Fruit fly (Drosophila melanogaster): Measurements from ENCODE around the gene Aplip1.

Gene Aplip1

dm6 chr3L:1247627-1248295, 51.6 kb downstream of the Aplip1 start, which contains the start of the genes Psf1 and Sac1 (continued):
- TF ChIP-seq pita (GFP tag; optimal IDR thresholded peaks at IDR 0.05) (no peak), CG11560 (tag; IDR thresholded peaks at IDR 0.05) (no peak), CG30403 (GFP tag; optimal IDR thresholded peaks at IDR 0.05) (peak; percentile 64), CG1024 (GFP tag; IDR thresholded peaks at IDR 0.05) (no peak), CG17385 (GFP tag; optimal IDR thresholded peaks at IDR 0.05) (peak; percentile 79), CG1233 (GFP tag; optimal IDR thresholded peaks at IDR 0.05) (no peak), croc (GFP tag; conservative IDR thresholded peaks at IDR 0.05) (no peak), TFAM (GFP tag; optimal IDR thresholded peaks at IDR 0.05) (no peak), CG11723 (GFP tag; optimal IDR thresholded peaks at IDR 0.05) (no peak), Ravus (GFP tag; IDR thresholded peaks at IDR 0.05) (no peak), CkIIα-i1 (GFP tag; IDR thresholded peaks at IDR 0.05) (no peak), Dad (GFP tag; optimal IDR thresholded peaks at IDR 0.05) (peak; percentile 46), tna (GFP tag; IDR thresholded peaks at IDR 0.05; ENCODE audit: partially characterized antibody) (peak; percentile 60), ems (GFP tag; optimal IDR thresholded peaks at IDR 0.05) (no peak), sima (GFP tag; optimal IDR thresholded peaks at IDR 0.05) (no peak), ap (GFP tag; IDR thresholded peaks at IDR 0.05) (no peak), pzg (GFP tag; optimal IDR thresholded peaks at IDR 0.05) (peak; percentile 77), CG2875 (GFP tag; optimal IDR thresholded peaks at IDR 0.05) (no peak), CG9437 (GFP tag; optimal IDR thresholded peaks at IDR 0.05) (peak; percentile 50), CG4328 (GFP tag; optimal IDR thresholded peaks at IDR 0.05) (no peak), crp (GFP tag; optimal IDR thresholded peaks at IDR 0.05) (peak in 1 of 2 experiments; percentile 12), Dip2 (GFP tag; IDR thresholded peaks at IDR 0.05) (no peak), E2f2 (GFP tag; IDR thresholded peaks at IDR 0.05) (0 out of 2 replicates have a peak, but pooled peaks have one; percentile 15), CG8765 (GFP tag; IDR thresholded peaks at IDR 0.05) (0 out of 2 replicates have a peak, but pooled peaks have one; percentile 36), salm (tag; optimal IDR thresholded peaks at IDR 0.05) (no peak), nerfin-1 (tag; optimal IDR thresholded peaks at IDR 0.05) (peak; percentile 50), CG6254 (GFP tag; optimal IDR thresholded peaks at IDR 0.05) (no peak), dan (GFP tag; IDR thresholded peaks at IDR 0.05) (no peak), CG5180 (GFP tag; optimal IDR thresholded peaks at IDR 0.05) (no peak), knrl (GFP tag; IDR thresholded peaks at IDR 0.05; ENCODE audit: partially characterized antibody) (peak; percentile 93), lov (optimal IDR thresholded peaks at IDR 0.05) (no peak), lov (GFP tag; IDR thresholded peaks at IDR 0.05) (no peak), dimm (GFP tag; IDR thresholded peaks at IDR 0.05) (no peak), Chrac-16 (GFP tag; optimal IDR thresholded peaks at IDR 0.05) (peak; percentile 51), Mad (GFP tag; optimal IDR thresholded peaks at IDR 0.05) (peak; percentile 17), CG9727 (GFP tag; optimal IDR thresholded peaks at IDR 0.05) (peak; percentile 46), CG2202 (tag; optimal IDR thresholded peaks at IDR 0.05) (no peak), grn (GFP tag; optimal IDR thresholded peaks at IDR 0.05) (no peak), Ada2b (GFP tag; IDR thresholded peaks at IDR 0.05) (no peak; the same call in 1 of the 2 replicates), Dp (GFP tag; optimal IDR thresholded peaks at IDR 0.05) (no peak), MBD-R2 (GFP tag; IDR thresholded peaks at IDR 0.05) (peak; percentile 65; the same call in 1 of the 2 replicates), CG18764 (GFP tag; optimal IDR thresholded peaks at IDR 0.05) (peak; percentile 40), slp2 (GFP tag; optimal IDR thresholded peaks at IDR 0.05) (peak; percentile 17), NK7.1 (GFP tag; optimal IDR thresholded peaks at IDR 0.05) (no peak), CG17359 (tag; optimal IDR thresholded peaks at IDR 0.05) (no peak), CG43689 (GFP tag; IDR thresholded peaks at IDR 0.05) (no peak), CG31441 (GFP tag; IDR thresholded peaks at IDR 0.05) (no peak; the same call in 1 of the 2 replicates), CG7786 (GFP tag; optimal IDR thresholded peaks at IDR 0.05) (peak; percentile 55), CG17802 (tag; optimal IDR thresholded peaks at IDR 0.05) (peak; percentile 74), Atf3 (GFP tag; optimal IDR thresholded peaks at IDR 0.05) (peak; percentile 50)

Data from whole organism, embryonic.